Fruit fly (Drosophila melanogaster) whole organism, embryonic: ENCODE measurements around the gene Lamtor1.

Source experiments
- Atf6 ChIP-seq: fragments of 200-800 bp; sonication (Bioruptor generic); IDR thresholded peaks from 2 replicates; pipeline ENCODE4 v1.3.6; 2022; ENCODE audit warnings: missing biosample characterization, missing genetic modification characterization
- BEAF-32 ChIP-seq: fragments of 200-800 bp; sonication (Bioruptor generic); optimal IDR thresholded peaks from 3 replicates; lab custom pipeline; 2017; ENCODE audit warnings: missing biosample characterization, missing genetic modification characterization, mild to moderate bottlenecking, moderate library complexity, missing genetic modification reagents
- CG10431 ChIP-seq: fragments of 200-800 bp; sonication (Bioruptor generic); optimal IDR thresholded peaks from 3 replicates; lab custom pipeline; 2018; ENCODE audit warnings: missing biosample characterization, mild to moderate bottlenecking, missing genetic modification characterization
- CG13624 ChIP-seq: fragments of 200-800 bp; sonication (Bioruptor generic); optimal IDR thresholded peaks from 2 replicates; lab custom pipeline; 2016; ENCODE audit warnings: missing biosample characterization, missing genetic modification characterization
- CG14050 ChIP-seq: fragments of 200-800 bp; sonication (Bioruptor generic); IDR thresholded peaks from 3 replicates; pipeline ENCODE4 v1.3.6; 2022; ENCODE audit warnings: missing biosample characterization, missing genetic modification characterization
- CG14441 ChIP-seq: fragments of 200-800 bp; sonication (Bioruptor generic); IDR thresholded peaks from 2 replicates; pipeline ENCODE4 v1.3.6; 2022; ENCODE audit warnings: missing biosample characterization, missing genetic modification characterization
- CG14860 ChIP-seq: fragments of 200-800 bp; sonication (Bioruptor generic); IDR thresholded peaks from 3 replicates; pipeline ENCODE4 v1.3.6; 2022; ENCODE audit warnings: missing biosample characterization, missing genetic modification characterization; ENCODE audit not compliant: partially characterized antibody
- CG1603 ChIP-seq: fragments of 200-800 bp; sonication (Bioruptor generic); optimal IDR thresholded peaks from 2 replicates; lab custom pipeline; 2019; ENCODE audit warnings: missing biosample characterization, mild to moderate bottlenecking, missing genetic modification characterization, moderate library complexity
- CG2116 ChIP-seq: fragments of 200-800 bp; sonication (Bioruptor generic); optimal IDR thresholded peaks from 3 replicates; lab custom pipeline; 2018; ENCODE audit warnings: missing biosample characterization, mild to moderate bottlenecking, missing genetic modification characterization
- CG33557 ChIP-seq: fragments of 200-800 bp; sonication (Bioruptor generic); optimal IDR thresholded peaks from 2 replicates; lab custom pipeline; 2019; ENCODE audit warnings: missing biosample characterization, mild to moderate bottlenecking, missing genetic modification characterization, moderate library complexity
- CG3726 ChIP-seq: fragments of 200-800 bp; sonication (Bioruptor generic); IDR thresholded peaks from 3 replicates; pipeline ENCODE4, ENCODE4 v1.3.6; 2022; ENCODE audit warnings: missing biosample characterization, missing genetic modification characterization
- CG4424 ChIP-seq: fragments of 200-800 bp; sonication (Bioruptor generic); optimal IDR thresholded peaks from 3 replicates; lab custom pipeline; 2016; ENCODE audit warnings: missing biosample characterization, missing genetic modification characterization
- CG5245 ChIP-seq: fragments of 200-800 bp; sonication (Bioruptor generic); optimal IDR thresholded peaks from 3 replicates; lab custom pipeline; 2016; ENCODE audit warnings: missing biosample characterization, missing genetic modification characterization
- CG8089 ChIP-seq: fragments of 200-800 bp; sonication (Bioruptor generic); optimal IDR thresholded peaks from 3 replicates; lab custom pipeline; 2016; ENCODE audit warnings: missing biosample characterization, missing genetic modification characterization
- CG8359 ChIP-seq: fragments of 200-800 bp; sonication (Bioruptor generic); optimal IDR thresholded peaks from 2 replicates; lab custom pipeline; 2017; ENCODE audit warnings: missing biosample characterization, mild to moderate bottlenecking, missing genetic modification characterization, borderline replicate concordance
- CG8765 ChIP-seq: fragments of 200-800 bp; sonication (Bioruptor generic); IDR thresholded peaks from 2 replicates; pipeline ENCODE4 v1.3.6; 2022; ENCODE audit warnings: missing biosample characterization, missing genetic modification characterization
- CHES-1-like ChIP-seq: fragments of 200-800 bp; sonication (Bioruptor generic); optimal IDR thresholded peaks from 2 replicates; lab custom pipeline; 2016; ENCODE audit warnings: missing biosample characterization, missing genetic modification characterization
- Dll ChIP-seq: fragments of 200-800 bp; sonication (Bioruptor generic); IDR thresholded peaks from 4 replicates; pipeline ENCODE4 v1.3.6; 2022; ENCODE audit warnings: missing biosample characterization, missing genetic modification characterization; ENCODE audit not compliant: partially characterized antibody
- Doc2 ChIP-seq: fragments of 200-800 bp; sonication (Bioruptor generic); IDR thresholded peaks from 2 replicates; pipeline ENCODE4 v1.3.6; 2022; ENCODE audit warnings: missing biosample characterization, missing genetic modification characterization
- E2f1 ChIP-seq: fragments of 200-800 bp; sonication (Bioruptor generic); IDR thresholded peaks from 2 replicates; pipeline ENCODE4 v1.3.6; 2022; ENCODE audit warnings: missing biosample characterization, missing genetic modification characterization
- ERR ChIP-seq: fragments of 200-800 bp; sonication (Bioruptor generic); optimal IDR thresholded peaks from 2 replicates; lab custom pipeline; 2016; ENCODE audit warnings: missing biosample characterization, missing genetic modification characterization
- Fer3 ChIP-seq: fragments of 200-800 bp; sonication (Bioruptor generic); optimal IDR thresholded peaks from 2 replicates; lab custom pipeline; 2018; ENCODE audit warnings: missing biosample characterization, mild to moderate bottlenecking, missing genetic modification characterization, moderate library complexity
- Hand ChIP-seq: fragments of 200-800 bp; sonication (Bioruptor generic); optimal IDR thresholded peaks from 2 replicates; lab custom pipeline; 2017; ENCODE audit warnings: mild to moderate bottlenecking, missing biosample characterization, missing genetic modification reagents, missing genetic modification characterization
- MESR4 ChIP-seq: fragments of 200-800 bp; sonication (Bioruptor generic); optimal IDR thresholded peaks from 2 replicates; lab custom pipeline; 2018; ENCODE audit warnings: missing biosample characterization, mild to moderate bottlenecking, missing genetic modification characterization, moderate library complexity
- Med ChIP-seq: fragments of 200-800 bp; sonication (Bioruptor generic); peaks from one replicate; lab custom pipeline; 2016; ENCODE audit warnings: missing biosample characterization, missing genetic modification characterization, mild to moderate bottlenecking, inconsistent platforms, moderate library complexity
- NC2α ChIP-seq: fragments of 200-800 bp; sonication (Bioruptor generic); optimal IDR thresholded peaks from 2 replicates; lab custom pipeline; 2016; ENCODE audit warnings: missing biosample characterization, missing genetic modification characterization
- NFAT ChIP-seq: fragments of 200-800 bp; sonication (Bioruptor generic); IDR thresholded peaks from 2 replicates; pipeline ENCODE4 v1.3.6; 2022; ENCODE audit warnings: missing biosample characterization, missing genetic modification characterization
- Sox100B ChIP-seq: fragments of 200-800 bp; sonication (Bioruptor generic); optimal IDR thresholded peaks from 3 replicates; lab custom pipeline; 2018; ENCODE audit warnings: missing biosample characterization, mild to moderate bottlenecking, missing genetic modification characterization
- Sox102F ChIP-seq: fragments of 200-800 bp; sonication (Bioruptor generic); optimal IDR thresholded peaks from 2 replicates; lab custom pipeline; 2018; ENCODE audit warnings: missing biosample characterization, mild to moderate bottlenecking, missing genetic modification characterization, moderate library complexity
- Sry-β ChIP-seq: fragments of 200-800 bp; sonication (Bioruptor generic); optimal IDR thresholded peaks from 2 replicates; lab custom pipeline; 2018; ENCODE audit warnings: missing biosample characterization, mild to moderate bottlenecking, missing genetic modification characterization, moderate library complexity
- Ssrp ChIP-seq: fragments of 200-800 bp; sonication (Bioruptor generic); optimal IDR thresholded peaks from 2 replicates; lab custom pipeline; 2018; ENCODE audit warnings: missing biosample characterization, mild to moderate bottlenecking, missing genetic modification characterization, moderate library complexity
- ato ChIP-seq: fragments of 200-800 bp; sonication (Bioruptor generic); IDR thresholded peaks from 2 replicates; pipeline ENCODE4 v1.3.6; 2022; ENCODE audit warnings: missing biosample characterization, missing genetic modification characterization; ENCODE audit not compliant: partially characterized antibody
- bcd ChIP-seq: fragments of 200-800 bp; sonication (Bioruptor generic); optimal IDR thresholded peaks from 2 replicates; lab custom pipeline; 2017; ENCODE audit warnings: missing biosample characterization, mild to moderate bottlenecking, missing genetic modification characterization
- br ChIP-seq: fragments of >200 bp; optimal IDR thresholded peaks from 2 replicates; lab custom pipeline; 2017
- bsh ChIP-seq, 2 experiments: fragments of 200-800 bp; sonication (Bioruptor generic); optimal IDR thresholded peaks; 2 replicates each; lab custom pipeline; 2017 to 2018; ENCODE audit warnings: mild to moderate bottlenecking in 2 of 2, missing biosample characterization in 2 of 2, missing genetic modification characterization in 2 of 2, moderate library complexity in 1 of 2
- corto ChIP-seq: fragments of 200-800 bp; sonication (Bioruptor generic); optimal IDR thresholded peaks from 2 replicates; lab custom pipeline; 2016; ENCODE audit warnings: missing biosample characterization, mild to moderate bottlenecking, missing genetic modification characterization, moderate library complexity
- dan ChIP-seq: fragments of 200-800 bp; sonication (Bioruptor generic); IDR thresholded peaks from 2 replicates; pipeline ENCODE4 v1.3.6; 2022; ENCODE audit warnings: missing biosample characterization, missing genetic modification characterization
- dati ChIP-seq: fragments of 200-800 bp; sonication (Bioruptor generic); IDR thresholded peaks from 2 replicates; pipeline ENCODE4 v1.3.6; 2022; ENCODE audit warnings: missing biosample characterization, missing genetic modification characterization
- esg ChIP-seq: fragments of 200-800 bp; sonication (Bioruptor generic); conservative IDR thresholded peaks from 2 replicates; pipeline ENCODE4 v1.3.6; 2022; ENCODE audit warnings: missing biosample characterization, missing genetic modification characterization
- gcm ChIP-seq: fragments of 200-800 bp; sonication (Bioruptor generic); optimal IDR thresholded peaks from 2 replicates; lab custom pipeline; 2019; ENCODE audit warnings: missing biosample characterization, mild to moderate bottlenecking, missing genetic modification characterization, moderate library complexity
- gt ChIP-seq: fragments of 200-800 bp; sonication (Bioruptor generic); IDR thresholded peaks from 2 replicates; pipeline ENCODE4 v1.3.6; 2022; ENCODE audit warnings: missing biosample characterization, missing genetic modification characterization
- inv ChIP-seq: fragments of 200-800 bp; sonication (Bioruptor generic); IDR thresholded peaks from 2 replicates; pipeline ENCODE4 v1.3.6; 2022; ENCODE audit warnings: missing biosample characterization, missing genetic modification characterization; ENCODE audit not compliant: partially characterized antibody
- kni ChIP-seq: fragments of 200-800 bp; sonication (Bioruptor generic); optimal IDR thresholded peaks from 3 replicates; lab custom pipeline; 2017; ENCODE audit warnings: mild to moderate bottlenecking, missing biosample characterization, missing genetic modification reagents, missing genetic modification characterization
- nerfin-2 ChIP-seq: fragments of 200-800 bp; sonication (Bioruptor generic); IDR thresholded peaks from 2 replicates; pipeline ENCODE4 v1.3.6; 2022; ENCODE audit warnings: missing biosample characterization, missing genetic modification characterization; ENCODE audit not compliant: partially characterized antibody
- p53 ChIP-seq: fragments of 200-800 bp; sonication (Bioruptor generic); optimal IDR thresholded peaks from 2 replicates; lab custom pipeline; 2016; ENCODE audit warnings: missing biosample characterization, missing genetic modification characterization
- pum ChIP-seq: fragments of 200-800 bp; sonication (Bioruptor generic); optimal IDR thresholded peaks from 2 replicates; lab custom pipeline; 2016; ENCODE audit warnings: missing biosample characterization, missing genetic modification characterization
- pzg ChIP-seq: fragments of 200-800 bp; sonication (Bioruptor generic); optimal IDR thresholded peaks from 3 replicates; lab custom pipeline; 2018; ENCODE audit warnings: missing biosample characterization, mild to moderate bottlenecking, missing genetic modification characterization, moderate library complexity
- row ChIP-seq: fragments of 200-800 bp; sonication (Bioruptor generic); IDR thresholded peaks from 3 replicates; pipeline ENCODE4 v1.3.6; 2022; ENCODE audit warnings: missing biosample characterization, missing genetic modification characterization
- seq ChIP-seq: fragments of 200-800 bp; sonication (Bioruptor generic); IDR thresholded peaks from 2 replicates; pipeline ENCODE4 v1.3.6; 2022; ENCODE audit warnings: missing biosample characterization, missing genetic modification characterization

The Lamtor1 gene

dm6 chr3L:20000878-20001640, 27.8 kb downstream of the Lamtor1 start (continued):
- peak; percentile 40 for TF ChIP-seq BEAF-32 (GFP tag; lab: Kevin White, UChicago)
- no peak for TF ChIP-seq gt (GFP tag; lab: Robert Waterston, UW)
- TF ChIP-seq row (GFP tag; lab: Robert Waterston, UW): peak; percentile 55
- TF ChIP-seq CG10431 (GFP tag; lab: Kevin White, UChicago): no peak
- no peak for TF ChIP-seq Hand
- TF ChIP-seq CG3726 (GFP tag; lab: Robert Waterston, UW): no peak
- TF ChIP-seq Med: peak; percentile 70
- no peak for TF ChIP-seq kni (GFP tag; lab: Kevin White, UChicago)
- no peak for TF ChIP-seq NC2α (GFP tag; lab: Kevin White, UChicago)
- TF ChIP-seq CG14860: peak; percentile 29; the same call in 1 of the 3 replicates
- no peak for TF ChIP-seq Sox100B
- TF ChIP-seq Sry-β: no peak
- no peak for TF ChIP-seq NFAT
- peak; percentile 11 for TF ChIP-seq CG33557 (GFP tag; lab: Kevin White, UChicago)
- no peak for TF ChIP-seq ERR (GFP tag; lab: Kevin White, UChicago)
- TF ChIP-seq dati (GFP tag; lab: Robert Waterston, UW): no peak
- TF ChIP-seq nerfin-2 (GFP tag; lab: Robert Waterston, UW): no peak
- no peak for TF ChIP-seq Sox102F (GFP tag; lab: Kevin White, UChicago)
- TF ChIP-seq CG8089 (GFP tag; lab: Kevin White, UChicago): no peak
- no peak for TF ChIP-seq br (lab: Kevin White, UChicago)
- peak; percentile 47; the same call in 2 of the 4 replicates for TF ChIP-seq Dll (GFP tag; lab: Robert Waterston, UW)
- no peak for TF ChIP-seq pum (GFP tag; lab: Kevin White, UChicago)
- TF ChIP-seq Ssrp (tag; lab: Kevin White, UChicago): no peak
- TF ChIP-seq CG4424: no peak
- peak; percentile 99 for TF ChIP-seq CG1603
- TF ChIP-seq CG5245 (GFP tag; lab: Kevin White, UChicago): no peak
- peak; percentile 23 for TF ChIP-seq CG2116
- no peak for TF ChIP-seq corto (GFP tag; lab: Kevin White, UChicago)
- no peak for TF ChIP-seq CG8359 (GFP tag; lab: Kevin White, UChicago)
- no peak for TF ChIP-seq Doc2
- TF ChIP-seq seq (GFP tag; lab: Robert Waterston, UW): no peak
- TF ChIP-seq CG13624 (GFP tag; lab: Kevin White, UChicago): no peak
- TF ChIP-seq pzg (GFP tag; lab: Kevin White, UChicago): peak; percentile 44
- no peak for TF ChIP-seq ato
- TF ChIP-seq bsh (GFP tag; optimal IDR thresholded peaks at IDR 0.05; lab: Kevin White, UChicago): no peak
- TF ChIP-seq CG14050: no peak
- no peak for TF ChIP-seq p53 (GFP tag; lab: Kevin White, UChicago)
- no peak for TF ChIP-seq CG14441 (GFP tag; lab: Robert Waterston, UW)
- TF ChIP-seq, all 482 proteins: peak for 38

- TF ChIP-seq ERR (GFP tag; lab: Kevin White, UChicago) (no peak), gcm (GFP tag; lab: Kevin White, UChicago) (peak; percentile 51), inv (GFP tag; lab: Robert Waterston, UW) (no peak), dan (GFP tag; lab: Robert Waterston, UW) (no peak), MESR4 (peak; percentile 41), Sox100B (peak; percentile 26), Atf6 (0 out of 2 replicates have a peak, but pooled peaks have one; percentile 18), row (GFP tag; lab: Robert Waterston, UW) (peak; percentile 48), esg (no peak), E2f1 (GFP tag; lab: Robert Waterston, UW) (no peak), Fer3 (tag; lab: Kevin White, UChicago) (peak; percentile 9), CG8765 (GFP tag; lab: Robert Waterston, UW) (no peak), CHES-1-like (GFP tag; lab: Kevin White, UChicago) (no peak), bcd (no peak)
These were observed 28.6 kb downstream of the Lamtor1 start, which contains the start of the genes Tom20 and Gabat for dm6 chr3L:20000081-20000736. TSS of gene Tom20 (plus strand) at chr3L:20000644. TSS of gene Gabat (minus strand) at chr3L:20000686.
